Fruit fly (Drosophila melanogaster) S2 (cell line): Measurements from ENCODE around the gene BRWD3.
A peak's percentile ranks its signal among the peaks of the same experiment; 100 is the strongest.

Source experiments
- CG8478 ChIP-seq: fragments of >200 bp; optimal IDR thresholded peaks from 2 replicates; lab custom pipeline; 2018
- CTCF ChIP-seq, 2 experiments: fragments of >200 bp; optimal IDR thresholded peaks; 2 replicates each; lab custom pipeline; 2018

BRWD3 gene

dm6 chr3R:24318217-24319082 is at the start of gene BRWD3, which contains the start of gene Nab2:
Gene BRWD3 (plus strand): TSS chr3R:24319000.
Gene Nab2 (minus strand): TSS chr3R:24318419.
- no peak for TF ChIP-seq CG8478
- no peak for TF ChIP-seq CTCF (optimal IDR thresholded peaks at IDR 0.05; lab: Kevin White, UChicago)

- TF ChIP-seq CTCF (optimal IDR thresholded peaks at IDR 0.05; lab: Kevin White, UChicago) (no peak), CG8478 (no peak)
Observed at dm6 chr3R:24270034-24270433, 48.8 kb upstream of the BRWD3 start.

- TF ChIP-seq CG8478 (no peak), CTCF (optimal IDR thresholded peaks at IDR 0.05; lab: Kevin White, UChicago) (no peak)
Observed at dm6 chr3R:24270578-24270977, 48.2 kb upstream of the BRWD3 start.

dm6 chr3R:24271071-24271470 is 47.7 kb upstream of the BRWD3 start, which contains the start of gene jar:
Gene jar (minus strand): TSS chr3R:24271233.
- TF ChIP-seq CG8478, result no peak
- TF ChIP-seq CTCF (optimal IDR thresholded peaks at IDR 0.05; lab: Kevin White, UChicago), result peak; percentile 53 to 56

dm6 chr3R:24272232-24272631 is 46.6 kb upstream of the BRWD3 start:
- TF ChIP-seq CG8478 (no peak), CTCF (optimal IDR thresholded peaks at IDR 0.05; lab: Kevin White, UChicago) (no peak)

dm6 chr3R:24272775-24273290 is 46.0 kb upstream of the BRWD3 start, which contains the start of gene Orct2:
Gene Orct2 (plus strand): TSS chr3R:24273029.
- no peak for TF ChIP-seq CG8478
- no peak for TF ChIP-seq CTCF (optimal IDR thresholded peaks at IDR 0.05; lab: Kevin White, UChicago)

- TF ChIP-seq CG8478 (no peak), CTCF (optimal IDR thresholded peaks at IDR 0.05; lab: Kevin White, UChicago) (no peak)
Observed at dm6 chr3R:24274212-24274611, 44.6 kb upstream of the BRWD3 start.

dm6 chr3R:24275463-24275862 is 43.3 kb upstream of the BRWD3 start:
- no peak for TF ChIP-seq CTCF (optimal IDR thresholded peaks at IDR 0.05; lab: Kevin White, UChicago)
- TF ChIP-seq CG8478, result no peak

- TF ChIP-seq CG8478, result no peak
- TF ChIP-seq CTCF (optimal IDR thresholded peaks at IDR 0.05; lab: Kevin White, UChicago), result no peak
Observed at dm6 chr3R:24276104-24277008, 42.4 kb upstream of the BRWD3 start, which contains the start of gene Orct. Gene Orct (plus strand): TSS chr3R:24276260.

dm6 chr3R:24278738-24279137 is 40.1 kb upstream of the BRWD3 start:
- no peak for TF ChIP-seq CTCF (optimal IDR thresholded peaks at IDR 0.05; lab: Kevin White, UChicago)
- no peak for TF ChIP-seq CG8478

- TF ChIP-seq CTCF (optimal IDR thresholded peaks at IDR 0.05; lab: Kevin White, UChicago) (peak; percentile 47 to 63), CG8478 (no peak)
Observed at dm6 chr3R:24279291-24279690, 39.5 kb upstream of the BRWD3 start, which contains the start of gene shps. Gene shps (plus strand): TSS chr3R:24279572.

dm6 chr3R:24282567-24283324 is 36.1 kb upstream of the BRWD3 start:
- TF ChIP-seq CTCF (optimal IDR thresholded peaks at IDR 0.05; lab: Kevin White, UChicago) (no peak), CG8478 (no peak)

dm6 chr3R:24283582-24284085 is 35.2 kb upstream of the BRWD3 start, which contains the start of gene CG6356:
Gene CG6356 (plus strand): TSS chr3R:24283955.
- TF ChIP-seq CG8478, result no peak
- no peak for TF ChIP-seq CTCF (optimal IDR thresholded peaks at IDR 0.05; lab: Kevin White, UChicago)

- TF ChIP-seq CTCF (optimal IDR thresholded peaks at IDR 0.05; lab: Kevin White, UChicago), result no peak
- TF ChIP-seq CG8478, result no peak
Observed at dm6 chr3R:24284164-24284563, 34.6 kb upstream of the BRWD3 start.
